Worm (Caenorhabditis elegans): ENCODE results near the gene K09F6.15.

K09F6.15 gene

DNA sequence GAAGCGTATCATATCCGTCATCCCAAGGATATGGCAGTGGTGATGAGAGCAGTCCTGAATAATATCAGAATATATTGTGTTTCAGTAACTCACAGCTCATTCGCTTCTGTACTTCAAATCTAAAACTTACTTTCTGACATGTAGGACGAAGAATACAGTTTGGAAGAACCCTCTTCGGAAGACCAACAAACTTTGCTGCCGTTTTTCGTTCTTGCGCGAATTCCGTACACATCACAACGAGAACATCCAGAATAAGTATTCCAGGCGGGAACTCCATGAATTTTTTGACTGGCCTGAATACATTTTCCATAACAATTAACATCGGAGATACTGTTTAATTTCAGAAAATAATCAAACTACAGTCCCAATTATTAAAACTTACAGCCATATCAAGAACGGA lies at the start of gene K09F6.15:
Gene K09F6.15, minus strand, starts transcription at position 101 of the 400 bp plus-strand sequence.
- TF ChIP-seq lir-1 (GFP tag; conservative IDR thresholded peaks at IDR 0.05) = no peak
- TF ChIP-seq ceh-27 (GFP tag; optimal IDR thresholded peaks at IDR 0.05) = no peak

DNA sequence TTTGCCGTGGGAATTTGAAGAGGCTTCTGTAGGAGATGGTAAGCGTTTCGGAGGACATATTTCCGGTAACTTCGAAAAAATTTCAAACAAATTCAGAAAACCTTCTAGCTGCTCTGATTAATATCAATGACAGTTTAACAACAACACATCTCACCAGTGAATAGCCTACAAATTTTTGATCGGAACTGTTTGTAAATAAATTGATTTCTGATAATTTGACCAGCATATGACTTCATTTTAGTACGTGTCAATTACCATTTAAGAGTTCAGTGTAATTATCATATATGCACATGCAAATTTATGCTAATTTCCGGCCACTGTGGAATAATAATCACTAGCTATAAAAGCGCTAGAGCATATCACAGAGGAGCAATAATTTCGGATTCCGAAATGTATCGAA lies 47.6 kb upstream of the K09F6.15 start, which contains the start of gene ZK1240.11:
Gene ZK1240.11, plus strand, starts transcription at position 301 of the 400 bp plus-strand sequence.
- no peak for TF ChIP-seq ztf-22 (GFP tag; optimal IDR thresholded peaks at IDR 0.05)
- TF ChIP-seq fkh-3 (tag; optimal IDR thresholded peaks at IDR 0.05) = no peak
- TF ChIP-seq mel-28 (tag; optimal IDR thresholded peaks at IDR 0.05; ENCODE audit: borderline replicate concordance) = no peak
- TF ChIP-seq hsf-1 (GFP tag; IDR thresholded peaks at IDR 0.05) = no peak
- no peak for TF ChIP-seq madf-6 (GFP tag; IDR thresholded peaks at IDR 0.05)
- no peak for TF ChIP-seq Y67H2A.10 (GFP tag; conservative IDR thresholded peaks at IDR 0.05)
- TF ChIP-seq hlh-26 (GFP tag; conservative IDR thresholded peaks at IDR 0.05) = no peak
- TF ChIP-seq F52B5.7 (tag; optimal IDR thresholded peaks at IDR 0.05) = no peak
- no peak for TF ChIP-seq zim-3 (tag; optimal IDR thresholded peaks at IDR 0.05)
- TF ChIP-seq let-526 (GFP tag; IDR thresholded peaks at IDR 0.05) = no peak
- no peak for TF ChIP-seq lsl-1 (GFP tag; optimal IDR thresholded peaks at IDR 0.05)
- TF ChIP-seq let-607 (tag; optimal IDR thresholded peaks at IDR 0.05) = no peak
- no peak for TF ChIP-seq lin-35 (GFP tag; optimal IDR thresholded peaks at IDR 0.05)

DNA sequence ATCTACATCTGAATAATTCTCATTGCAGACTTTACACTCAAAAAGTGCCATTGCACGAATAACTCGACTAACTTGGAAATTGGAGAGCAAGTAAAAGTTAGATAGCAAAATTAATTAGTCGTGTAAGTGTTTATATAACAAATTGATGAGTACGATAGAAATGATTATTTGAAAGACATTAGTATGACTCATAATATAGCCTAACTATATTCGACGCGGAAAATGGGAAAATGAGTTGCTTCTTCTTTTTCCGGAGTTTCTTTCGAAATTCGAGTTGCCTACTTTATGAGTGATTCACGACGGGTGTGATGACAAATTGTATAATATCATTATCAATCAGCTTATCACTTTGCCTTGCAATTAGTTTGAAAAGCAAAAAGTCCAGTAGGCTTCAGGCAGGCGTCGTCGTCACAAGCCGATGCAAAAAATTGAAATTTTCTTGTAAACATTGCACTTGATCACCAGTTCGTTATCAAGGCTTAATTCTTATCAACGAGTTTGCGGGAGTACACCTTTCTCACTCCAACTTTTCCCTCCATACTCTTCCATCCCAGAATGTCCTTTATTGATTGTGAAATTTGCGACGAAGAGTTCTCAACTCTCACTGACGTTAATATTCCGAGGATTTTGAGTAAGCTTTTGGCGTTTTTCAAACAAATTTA lies 45.7 kb upstream of the K09F6.15 start, which contains the start of the genes ZK1240.6 and ZK1240.2:
Gene ZK1240.6, minus strand, starts transcription at position 51 of the 662 bp plus-strand sequence.
Gene ZK1240.2, plus strand, starts transcription at position 520 of the 662 bp plus-strand sequence.
- no peak for TF ChIP-seq efl-1 (GFP tag; optimal IDR thresholded peaks at IDR 0.05)
- TF ChIP-seq Y53G8AR.9 (GFP tag; conservative IDR thresholded peaks at IDR 0.05) = no peak
- TF ChIP-seq cebp-1 (GFP tag; IDR thresholded peaks at IDR 0.05) = no peak
- no peak for TF ChIP-seq cebp-1 (tag; optimal IDR thresholded peaks at IDR 0.05)
- TF ChIP-seq nhr-80 (tag; optimal IDR thresholded peaks at IDR 0.05) = peak; percentile 85
- TF ChIP-seq ztf-3 (GFP tag; optimal IDR thresholded peaks at IDR 0.05) = no peak
- peak; percentile 58 for TF ChIP-seq ets-4 (GFP tag; optimal IDR thresholded peaks at IDR 0.05)
- no peak for TF ChIP-seq die-1 (tag; optimal IDR thresholded peaks at IDR 0.05)
- TF ChIP-seq madf-10 (tag; optimal IDR thresholded peaks at IDR 0.05) = no peak
- no peak for TF ChIP-seq dpl-1 (GFP tag; optimal IDR thresholded peaks at IDR 0.05)
- no peak for TF ChIP-seq akir-1 (GFP tag; optimal IDR thresholded peaks at IDR 0.05)
- TF ChIP-seq ztf-25 (GFP tag; IDR thresholded peaks at IDR 0.05) = no peak
- no peak for TF ChIP-seq dpff-1 (tag; optimal IDR thresholded peaks at IDR 0.05)

DNA sequence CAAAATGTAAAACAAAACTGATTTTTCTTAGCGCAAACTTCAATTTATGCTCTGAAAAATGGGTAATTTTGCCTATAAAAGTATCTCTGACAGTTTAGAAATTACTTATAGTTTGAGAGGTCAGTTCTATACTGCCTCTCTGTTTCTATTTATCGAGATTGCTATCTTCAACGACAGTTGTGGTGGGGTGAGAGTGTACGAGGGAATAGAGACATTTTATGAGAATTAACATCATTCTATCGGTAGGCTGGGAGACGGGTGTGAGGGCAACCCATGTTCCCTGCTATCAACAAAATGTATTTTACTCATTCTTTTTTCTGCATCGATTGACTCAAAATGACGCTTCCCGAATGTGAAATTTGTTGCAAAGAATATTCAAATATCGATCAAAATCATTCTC lies 42.8 kb upstream of the K09F6.15 start, which contains the start of gene ZK1240.3:
Gene ZK1240.3, plus strand, starts transcription at position 238 of the 400 bp plus-strand sequence.
- TF ChIP-seq T26A5.8 (tag; optimal IDR thresholded peaks at IDR 0.05) = no peak
- no peak for TF ChIP-seq egrh-3 (GFP tag; IDR thresholded peaks at IDR 0.05)
- peak; percentile 50 for TF ChIP-seq dox-1 (GFP tag; IDR thresholded peaks at IDR 0.05)
- TF ChIP-seq ets-4 (GFP tag; optimal IDR thresholded peaks at IDR 0.05) = peak; percentile 64
- TF ChIP-seq nhr-80 (tag; optimal IDR thresholded peaks at IDR 0.05) = peak; percentile 93

DNA sequence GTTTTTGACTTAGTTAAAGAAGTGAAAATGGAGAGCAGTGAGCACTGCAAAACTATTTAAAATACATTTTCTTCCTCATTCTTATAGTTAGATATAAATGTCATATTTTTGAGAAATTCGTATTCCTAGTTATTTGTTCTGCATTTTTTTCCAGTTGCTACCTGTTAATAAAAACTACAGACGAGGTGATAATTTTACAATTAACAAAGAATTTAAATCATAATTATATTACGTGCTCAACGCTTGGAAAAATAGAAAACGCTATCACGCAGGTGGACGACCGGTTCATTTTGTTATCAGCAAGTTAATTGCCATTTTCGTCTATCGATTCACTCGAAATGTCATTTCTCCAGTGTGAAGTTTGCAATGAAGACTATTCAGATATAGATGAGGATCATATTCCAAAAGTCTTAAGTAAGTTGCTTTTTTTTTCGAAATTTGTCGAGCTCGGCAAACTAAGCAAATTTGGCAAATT lies 40.6 kb upstream of the K09F6.15 start, which contains the start of the genes ZK1240.5 and ZK1240.9:
Gene ZK1240.5, minus strand, starts transcription at position 51 of the 475 bp plus-strand sequence.
Gene ZK1240.9, plus strand, starts transcription at position 307 of the 475 bp plus-strand sequence.
- peak; percentile 57 for TF ChIP-seq nhr-80 (tag; optimal IDR thresholded peaks at IDR 0.05)
- TF ChIP-seq B0019.2 (GFP tag; conservative IDR thresholded peaks at IDR 0.05) = no peak
- TF ChIP-seq Y56A3A.18 (GFP tag; IDR thresholded peaks at IDR 0.05) = no peak
- TF ChIP-seq snpc-1.3 (tag; optimal IDR thresholded peaks at IDR 0.05; ENCODE audit: insufficient read depth) = no peak

Data from whole organism, young adult.